Worm (Caenorhabditis elegans) whole organism, early embryonic: ENCODE measurements around the gene T02G5.15.

ENCODE experiments used
- B0310.2 ChIP-seq: sonication (generic microtip); optimal IDR thresholded peaks from 2 replicates; lab custom pipeline; 2016; ENCODE audit warnings: mild to moderate bottlenecking, missing genetic modification characterization, missing compliant biosample characterization
- F13C5.2 ChIP-seq: sonication (generic microtip); optimal IDR thresholded peaks from 2 replicates; lab custom pipeline; 2017; ENCODE audit warnings: mild to moderate bottlenecking, missing genetic modification characterization, inconsistent platforms, missing compliant biosample characterization
- aly-1 ChIP-seq: sonication (generic microtip); optimal IDR thresholded peaks from 2 replicates; lab custom pipeline; 2016; ENCODE audit warnings: missing genetic modification characterization, missing compliant biosample characterization
- ama-1 ChIP-seq: fragments of 150-350 bp; optimal IDR thresholded peaks from 2 replicates; lab custom pipeline; 2014
- ceh-13 ChIP-seq: fragments of 200-800 bp; sonication (Bioruptor generic); optimal IDR thresholded peaks from 2 replicates; lab custom pipeline; 2018; ENCODE audit warnings: mild to moderate bottlenecking, missing genetic modification characterization, missing compliant biosample characterization
- ceh-36 ChIP-seq: sonication (generic microtip); optimal IDR thresholded peaks from 2 replicates; lab custom pipeline; 2016; ENCODE audit warnings: missing genetic modification characterization, inconsistent platforms, missing compliant biosample characterization
- ets-7 ChIP-seq: sonication (generic microtip); optimal IDR thresholded peaks from 2 replicates; lab custom pipeline; 2016; ENCODE audit warnings: missing genotype, missing genetic modification characterization, missing compliant biosample characterization
- flt-1 ChIP-seq: fragments of 200-800 bp; sonication (Bioruptor generic); IDR thresholded peaks from 2 replicates; pipeline ENCODE4 v1.3.6; 2022; ENCODE audit warnings: missing genetic modification characterization, missing compliant biosample characterization
- hmbx-1 ChIP-seq: sonication (generic microtip); optimal IDR thresholded peaks from 2 replicates; lab custom pipeline; 2016; ENCODE audit warnings: mild to moderate bottlenecking, missing genetic modification characterization, missing compliant biosample characterization
- hmg-4 ChIP-seq: fragments of 200-800 bp; sonication (Bioruptor generic); optimal IDR thresholded peaks from 2 replicates; lab custom pipeline; 2018; ENCODE audit warnings: mild to moderate bottlenecking, missing genetic modification characterization, missing compliant biosample characterization
- hnd-1 ChIP-seq: sonication (generic microtip); optimal IDR thresholded peaks from 2 replicates; lab custom pipeline; 2016; ENCODE audit warnings: missing genetic modification characterization, missing compliant biosample characterization
- pes-1 ChIP-seq: fragments of 200-800 bp; sonication (Bioruptor generic); IDR thresholded peaks from 2 replicates; pipeline ENCODE4 v1.3.6; 2022; ENCODE audit warnings: missing genetic modification reagents, missing genetic modification characterization, missing compliant biosample characterization
- scrt-1 ChIP-seq: fragments of 200-800 bp; sonication (Bioruptor generic); IDR thresholded peaks from 2 replicates; pipeline ENCODE4 v1.3.6; 2022; ENCODE audit warnings: missing genetic modification characterization, missing compliant biosample characterization
- sea-1 ChIP-seq: fragments of 200-800 bp; sonication (Bioruptor generic); conservative IDR thresholded peaks from 2 replicates; pipeline ENCODE4 v1.3.6; 2022; ENCODE audit warnings: missing genetic modification characterization, missing compliant biosample characterization
- tbx-11 ChIP-seq: fragments of 200-800 bp; sonication (Bioruptor generic); IDR thresholded peaks from 2 replicates; pipeline ENCODE4 v1.3.6; 2022; ENCODE audit warnings: missing genetic modification characterization, missing compliant biosample characterization
- tbx-37 ChIP-seq: fragments of 200-800 bp; sonication (Bioruptor generic); conservative IDR thresholded peaks from 2 replicates; pipeline ENCODE4 v1.3.6; 2022; ENCODE audit warnings: missing genetic modification reagents, missing genetic modification characterization, missing compliant biosample characterization
- tra-4 ChIP-seq: sonication (generic microtip); optimal IDR thresholded peaks from 2 replicates; lab custom pipeline; 2017; ENCODE audit warnings: missing genetic modification characterization, missing compliant biosample characterization

T02G5.15 gene

DNA sequence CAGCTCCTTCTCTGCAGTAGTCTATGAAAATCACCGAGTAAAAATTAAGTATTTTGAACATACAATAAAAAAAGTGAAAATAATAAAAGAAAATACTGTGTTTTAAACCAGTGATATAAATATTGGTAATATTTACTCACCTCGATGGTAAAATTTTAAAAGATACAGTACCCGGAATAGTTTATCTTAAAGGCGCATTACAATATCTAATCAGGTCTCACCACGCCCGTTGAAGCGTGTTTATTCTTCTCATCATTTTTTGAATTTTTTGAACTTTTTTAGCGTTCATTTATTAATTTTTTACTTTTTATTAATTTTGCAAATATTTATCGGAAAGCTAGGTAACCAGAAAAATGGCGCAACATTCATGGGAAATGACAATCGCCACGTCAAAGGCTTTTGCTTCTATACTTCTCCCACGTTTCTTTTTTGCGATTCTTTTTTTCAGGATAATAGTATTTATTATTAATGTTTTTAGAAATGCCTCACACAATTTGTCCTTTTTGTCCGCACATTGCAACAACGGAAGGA, 37.7 kb downstream of the T02G5.15 start, which contains the start of gene F10E7.2:
F10E7.2 (plus strand) TSS at position 481 of the 531 bp plus-strand sequence.
- TF ChIP-seq ets-7 (tag; lab: Kevin White, UChicago) (no peak), tbx-11 (GFP tag; lab: Robert Waterston, UW) (no peak), hnd-1 (tag; lab: Kevin White, UChicago) (no peak), B0310.2 (tag; lab: Kevin White, UChicago) (no peak), flt-1 (no peak), scrt-1 (no peak), F13C5.2 (no peak), ceh-36 (tag; lab: Kevin White, UChicago) (no peak), hmbx-1 (tag; lab: Kevin White, UChicago) (no peak), aly-1 (tag; lab: Kevin White, UChicago) (no peak), hmg-4 (GFP tag; lab: Kevin White, UChicago) (no peak)

- no peak for TF ChIP-seq ets-7 (tag; lab: Kevin White, UChicago)
- TF ChIP-seq ceh-13 (GFP tag; lab: Kevin White, UChicago), result no peak
- no peak for TF ChIP-seq ceh-36 (tag; lab: Kevin White, UChicago)
- no peak for TF ChIP-seq B0310.2 (tag; lab: Kevin White, UChicago)
- no peak for TF ChIP-seq tra-4 (tag; lab: Kevin White, UChicago)
- TF ChIP-seq aly-1 (tag; lab: Kevin White, UChicago), result no peak
- no peak for TF ChIP-seq F13C5.2
- TF ChIP-seq hnd-1 (tag; lab: Kevin White, UChicago), result no peak
- no peak for TF ChIP-seq hmg-4 (GFP tag; lab: Kevin White, UChicago)
- TF ChIP-seq tbx-37, result no peak
- TF ChIP-seq scrt-1, result no peak
- no peak for TF ChIP-seq ama-1 (lab: Kevin White, UChicago)
These were observed 38.7 kb downstream of the T02G5.15 start, which contains the start of gene F10E7.11 for ce11 chrII:7122661-7123418. TSS of gene F10E7.11 (minus strand) at chrII:7122892.

DNA sequence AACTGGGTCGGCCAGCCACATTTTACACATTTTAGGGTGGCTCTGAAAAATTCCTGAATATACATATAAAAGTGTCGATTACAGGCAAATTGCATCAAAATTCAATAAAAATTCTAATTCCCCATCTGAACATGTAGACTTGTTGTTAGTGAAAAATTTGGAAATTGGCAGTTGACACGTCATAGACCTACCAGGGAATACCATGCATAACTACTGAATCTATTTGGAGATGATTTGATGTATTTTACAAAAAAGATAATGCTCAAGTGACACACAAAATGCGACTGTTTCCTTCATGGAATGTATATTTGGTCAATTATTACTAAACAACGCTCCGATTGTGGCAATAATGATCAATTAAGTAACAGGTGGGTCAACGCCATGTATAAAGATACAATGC, 42.3 kb downstream of the T02G5.15 start, which contains the start of gene F10E7.1:
F10E7.1 (plus strand) TSS at position 301 of the 400 bp plus-strand sequence.
- no peak for TF ChIP-seq scrt-1
- no peak for TF ChIP-seq F13C5.2
- TF ChIP-seq ama-1 (lab: Kevin White, UChicago), result no peak
- TF ChIP-seq hmg-4 (GFP tag; lab: Kevin White, UChicago), result no peak
- no peak for TF ChIP-seq ceh-36 (tag; lab: Kevin White, UChicago)
- no peak for TF ChIP-seq tra-4 (tag; lab: Kevin White, UChicago)
- TF ChIP-seq B0310.2 (tag; lab: Kevin White, UChicago), result no peak
- TF ChIP-seq aly-1 (tag; lab: Kevin White, UChicago), result no peak
- TF ChIP-seq tbx-37, result no peak
- no peak for TF ChIP-seq flt-1

DNA sequence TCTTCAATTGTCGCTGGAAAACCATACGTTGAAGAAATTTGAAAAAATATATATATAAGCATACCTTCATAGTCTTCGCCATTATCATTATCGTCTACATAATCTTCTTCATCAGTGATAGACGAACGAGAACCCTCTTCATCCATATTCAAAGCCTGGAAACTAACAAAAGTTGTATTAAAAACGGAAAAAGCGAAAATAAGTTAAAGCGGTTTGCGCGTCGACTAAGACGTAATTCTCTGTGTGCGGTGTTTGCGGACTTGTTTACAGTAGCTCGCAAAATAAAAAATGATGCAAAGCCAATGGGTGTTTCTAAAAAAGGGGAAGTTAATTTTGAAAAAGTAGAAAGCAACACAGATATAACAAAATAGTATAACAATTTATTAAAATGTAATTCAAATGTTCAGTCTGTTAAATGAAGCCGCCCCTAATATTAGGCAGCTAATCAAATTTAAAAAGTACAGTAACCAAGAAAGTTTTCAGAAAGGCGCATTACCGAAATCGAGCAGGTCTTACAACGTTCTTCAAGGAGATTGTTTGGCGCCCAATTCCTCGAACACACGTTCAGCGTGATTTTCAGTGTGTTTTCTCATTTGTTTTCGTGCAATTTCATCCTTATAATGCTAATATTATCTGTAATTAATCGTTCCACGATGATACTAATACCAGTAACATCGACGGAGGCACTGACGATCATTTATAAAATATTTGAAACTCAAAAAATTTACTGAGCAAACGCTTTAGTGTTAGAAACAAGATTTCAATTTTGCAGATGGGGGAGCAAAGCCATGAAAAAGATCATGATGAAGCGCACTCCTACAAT, 48.0 kb downstream of the T02G5.15 start, which contains the start of the genes T07F8.4 and gld-3:
T07F8.4 (minus strand) TSS at position 162 of the 823 bp plus-strand sequence.
gld-3 (plus strand) TSS at position 773 of the 823 bp plus-strand sequence.
- TF ChIP-seq hnd-1 (tag; lab: Kevin White, UChicago), result no peak
- no peak for TF ChIP-seq hmbx-1 (tag; lab: Kevin White, UChicago)
- no peak for TF ChIP-seq sea-1 (GFP tag; lab: Robert Waterston, UW)
- TF ChIP-seq pes-1, result no peak
- no peak for TF ChIP-seq hmg-4 (GFP tag; lab: Kevin White, UChicago)
- no peak for TF ChIP-seq ama-1 (lab: Kevin White, UChicago)
- TF ChIP-seq flt-1, result no peak
- TF ChIP-seq ceh-13 (GFP tag; lab: Kevin White, UChicago), result no peak
- no peak for TF ChIP-seq scrt-1
- TF ChIP-seq tbx-11 (GFP tag; lab: Robert Waterston, UW), result no peak
- no peak for TF ChIP-seq F13C5.2
- no peak for TF ChIP-seq ceh-36 (tag; lab: Kevin White, UChicago)

- TF ChIP-seq flt-1 (no peak), tra-4 (tag; lab: Kevin White, UChicago) (no peak), tbx-37 (no peak), hmbx-1 (tag; lab: Kevin White, UChicago) (no peak), ceh-36 (tag; lab: Kevin White, UChicago) (no peak), hmg-4 (GFP tag; lab: Kevin White, UChicago) (no peak), ceh-13 (GFP tag; lab: Kevin White, UChicago) (no peak), ets-7 (tag; lab: Kevin White, UChicago) (no peak), pes-1 (no peak), B0310.2 (tag; lab: Kevin White, UChicago) (no peak), tbx-11 (GFP tag; lab: Robert Waterston, UW) (no peak), scrt-1 (no peak), sea-1 (GFP tag; lab: Robert Waterston, UW) (no peak)
These were observed 54.9 kb downstream of the T02G5.15 start for ce11 chrII:7139064-7139463.
